Fruit fly (Drosophila melanogaster) whole organism, embryonic: Measurements from ENCODE around the gene Cpr67Fb.

Experiments used
- CG11695 ChIP-seq: fragments of 200-800 bp; sonication (Bioruptor generic); IDR thresholded peaks from 3 replicates; pipeline ENCODE4 v1.3.6; 2022; ENCODE audit warnings: missing biosample characterization, missing genetic modification characterization
- CG11723 ChIP-seq: fragments of 200-800 bp; sonication (Bioruptor generic); optimal IDR thresholded peaks from 2 replicates; lab custom pipeline; 2017; ENCODE audit warnings: missing biosample characterization, mild to moderate bottlenecking, missing genetic modification characterization
- CG13296 ChIP-seq: fragments of 200-800 bp; sonication (Bioruptor generic); optimal IDR thresholded peaks from 3 replicates; lab custom pipeline; 2018; ENCODE audit warnings: missing biosample characterization, mild to moderate bottlenecking, missing genetic modification characterization
- CG15479 ChIP-seq: fragments of 200-800 bp; sonication (Bioruptor generic); optimal IDR thresholded peaks from 3 replicates; lab custom pipeline; 2019; ENCODE audit warnings: missing biosample characterization, mild to moderate bottlenecking, missing genetic modification characterization, moderate library complexity
- CG15601 ChIP-seq: fragments of 200-800 bp; sonication (Bioruptor generic); optimal IDR thresholded peaks from 3 replicates; lab custom pipeline; 2019; ENCODE audit warnings: missing biosample characterization, mild to moderate bottlenecking, missing genetic modification characterization, moderate library complexity
- CG15696 ChIP-seq: fragments of 200-800 bp; sonication (Bioruptor generic); optimal IDR thresholded peaks from 2 replicates; lab custom pipeline; 2019; ENCODE audit warnings: missing biosample characterization, mild to moderate bottlenecking, missing genetic modification characterization, moderate library complexity
- CG1602 ChIP-seq: fragments of 200-800 bp; sonication (Bioruptor generic); optimal IDR thresholded peaks from 3 replicates; lab custom pipeline; 2016; ENCODE audit warnings: missing biosample characterization, missing genetic modification characterization
- CG17361 ChIP-seq: fragments of 200-800 bp; sonication (Bioruptor generic); IDR thresholded peaks from 3 replicates; pipeline ENCODE4 v1.3.6; 2022; ENCODE audit warnings: missing biosample characterization, missing genetic modification characterization
- CG17912 ChIP-seq: fragments of 200-800 bp; sonication (Bioruptor generic); optimal IDR thresholded peaks from 2 replicates; lab custom pipeline; 2018; ENCODE audit warnings: missing biosample characterization, mild to moderate bottlenecking, missing genetic modification characterization
- CG30020 ChIP-seq: fragments of 200-800 bp; optimal IDR thresholded peaks from 2 replicates; lab custom pipeline; 2019; ENCODE audit warnings: missing biosample characterization, mild to moderate bottlenecking, missing genetic modification characterization, moderate library complexity
- CG31441 ChIP-seq: fragments of 200-800 bp; sonication (Bioruptor generic); IDR thresholded peaks from 2 replicates; pipeline ENCODE4 v1.3.6; 2022; ENCODE audit warnings: missing biosample characterization, missing genetic modification characterization
- CG3163 ChIP-seq: fragments of 200-800 bp; sonication (Bioruptor generic); optimal IDR thresholded peaks from 3 replicates; lab custom pipeline; 2016; ENCODE audit warnings: missing biosample characterization, missing genetic modification characterization
- CG5180 ChIP-seq: fragments of 200-800 bp; sonication (Bioruptor generic); optimal IDR thresholded peaks from 3 replicates; lab custom pipeline; 2017; ENCODE audit warnings: missing biosample characterization, missing genetic modification characterization, mild to moderate bottlenecking, moderate library complexity, missing genetic modification reagents
- CG6272 ChIP-seq: fragments of 200-800 bp; sonication (Bioruptor generic); IDR thresholded peaks from 2 replicates; pipeline ENCODE4 v1.3.6; 2022; ENCODE audit warnings: missing biosample characterization, missing genetic modification characterization
- CG6689 ChIP-seq: fragments of 200-800 bp; sonication (Bioruptor generic); IDR thresholded peaks from 2 replicates; pipeline ENCODE4 v1.3.6; 2022; ENCODE audit warnings: missing biosample characterization, missing genetic modification characterization
- CG7271 ChIP-seq: fragments of 200-800 bp; sonication (Bioruptor generic); optimal IDR thresholded peaks from 2 replicates; lab custom pipeline; 2018; ENCODE audit warnings: missing biosample characterization, mild to moderate bottlenecking, missing genetic modification characterization, moderate library complexity
- CG7839 ChIP-seq: fragments of 200-800 bp; sonication (Bioruptor generic); optimal IDR thresholded peaks from 3 replicates; lab custom pipeline; 2018; ENCODE audit warnings: missing biosample characterization, mild to moderate bottlenecking, missing genetic modification characterization, moderate library complexity
- CG9609 ChIP-seq: fragments of 200-800 bp; sonication (Bioruptor generic); optimal IDR thresholded peaks from 3 replicates; lab custom pipeline; 2016; ENCODE audit warnings: missing biosample characterization, missing genetic modification characterization
- CoRest ChIP-seq: fragments of 200-800 bp; sonication (Bioruptor generic); optimal IDR thresholded peaks from 3 replicates; lab custom pipeline; 2018; ENCODE audit warnings: missing biosample characterization, mild to moderate bottlenecking, missing genetic modification characterization, moderate library complexity
- D ChIP-seq, 2 experiments: fragments of 200-800 bp in 1 of 2; fragments of >200 bp in 1 of 2; sonication (Bioruptor generic) in 1 of 2; optimal IDR thresholded peaks; 2 replicates in 1 of 2; 3 replicates in 1 of 2; lab custom pipeline; 2017; ENCODE audit warnings: mild to moderate bottlenecking in 1 of 2, missing biosample characterization in 1 of 2, missing genetic modification characterization in 1 of 2, missing genetic modification reagents in 1 of 2
- Deaf1 ChIP-seq: fragments of 200-800 bp; optimal IDR thresholded peaks from 3 replicates; lab custom pipeline; 2019; ENCODE audit warnings: missing biosample characterization, mild to moderate bottlenecking, missing genetic modification characterization, moderate library complexity
- Dip3 ChIP-seq: fragments of 200-800 bp; sonication (Bioruptor generic); optimal IDR thresholded peaks from 3 replicates; lab custom pipeline; 2016; ENCODE audit warnings: missing biosample characterization, missing genetic modification characterization
- Ets65A ChIP-seq: fragments of 200-800 bp; sonication (Bioruptor generic); peaks from one replicate; lab custom pipeline; 2016; ENCODE audit warnings: missing biosample characterization, missing genetic modification characterization
- Fer1 ChIP-seq: fragments of 200-800 bp; sonication (Bioruptor generic); optimal IDR thresholded peaks from 2 replicates; lab custom pipeline; 2017; ENCODE audit warnings: missing biosample characterization, mild to moderate bottlenecking, missing genetic modification characterization
- Gug ChIP-seq: fragments of 200-800 bp; sonication (Bioruptor generic); IDR thresholded peaks from 4 replicates; pipeline ENCODE4 v1.3.6; 2022; ENCODE audit warnings: missing biosample characterization, missing genetic modification characterization
- H15 ChIP-seq: fragments of 200-800 bp; sonication (Bioruptor generic); IDR thresholded peaks from 3 replicates; pipeline ENCODE4 v1.3.6; 2022; ENCODE audit warnings: missing biosample characterization, missing genetic modification characterization
- Hmx ChIP-seq: fragments of 200-800 bp; sonication (Bioruptor generic); optimal IDR thresholded peaks from 2 replicates; lab custom pipeline; 2016; ENCODE audit warnings: missing biosample characterization, missing genetic modification characterization
- Mes4 ChIP-seq: fragments of 200-800 bp; sonication (Bioruptor generic); optimal IDR thresholded peaks from 2 replicates; lab custom pipeline; 2016; ENCODE audit warnings: missing biosample characterization, missing genetic modification characterization
- Ssrp ChIP-seq: fragments of 200-800 bp; sonication (Bioruptor generic); optimal IDR thresholded peaks from 2 replicates; lab custom pipeline; 2018; ENCODE audit warnings: missing biosample characterization, mild to moderate bottlenecking, missing genetic modification characterization, moderate library complexity
- bcd ChIP-seq: fragments of 200-800 bp; sonication (Bioruptor generic); optimal IDR thresholded peaks from 2 replicates; lab custom pipeline; 2017; ENCODE audit warnings: missing biosample characterization, mild to moderate bottlenecking, missing genetic modification characterization
- cas ChIP-seq: fragments of 200-800 bp; sonication (Bioruptor generic); IDR thresholded peaks from 2 replicates; pipeline ENCODE4 v1.3.6; 2022; ENCODE audit warnings: missing biosample characterization, missing genetic modification characterization
- chif ChIP-seq, 2 experiments: fragments of 200-800 bp; sonication (Bioruptor generic); optimal IDR thresholded peaks; 3 replicates each; lab custom pipeline; 2016; ENCODE audit warnings: missing biosample characterization in 2 of 2, missing genetic modification characterization in 2 of 2
- chinmo ChIP-seq: fragments of 200-800 bp; sonication (Bioruptor generic); IDR thresholded peaks from 4 replicates; pipeline ENCODE4 v1.3.6; 2022; ENCODE audit warnings: missing biosample characterization, missing genetic modification characterization; ENCODE audit not compliant: partially characterized antibody
- dmrt11E ChIP-seq: fragments of 200-800 bp; sonication (Bioruptor generic); optimal IDR thresholded peaks from 3 replicates; lab custom pipeline; 2018; ENCODE audit warnings: missing biosample characterization, mild to moderate bottlenecking, missing genetic modification characterization, moderate library complexity
- ewg ChIP-seq: fragments of 200-800 bp; sonication (Bioruptor generic); optimal IDR thresholded peaks from 3 replicates; lab custom pipeline; 2017; ENCODE audit warnings: mild to moderate bottlenecking, missing biosample characterization, missing genetic modification reagents, missing genetic modification characterization
- gcm ChIP-seq: fragments of 200-800 bp; sonication (Bioruptor generic); optimal IDR thresholded peaks from 2 replicates; lab custom pipeline; 2019; ENCODE audit warnings: missing biosample characterization, mild to moderate bottlenecking, missing genetic modification characterization, moderate library complexity
- grn ChIP-seq: fragments of 200-800 bp; sonication (Bioruptor generic); optimal IDR thresholded peaks from 3 replicates; lab custom pipeline; 2017; ENCODE audit warnings: missing biosample characterization, missing genetic modification characterization
- lola ChIP-seq, 3 experiments: fragments of >200 bp in 2 of 3; fragments of 200-800 bp in 1 of 3; sonication (Bioruptor generic) in 1 of 3; optimal IDR thresholded peaks; 2 replicates each; lab custom pipeline; 2017 to 2019; ENCODE audit warnings: missing biosample characterization in 3 of 3, missing genetic modification characterization in 3 of 3, mild to moderate bottlenecking in 1 of 3, moderate library complexity in 1 of 3
- p53 ChIP-seq: fragments of 200-800 bp; sonication (Bioruptor generic); optimal IDR thresholded peaks from 2 replicates; lab custom pipeline; 2016; ENCODE audit warnings: missing biosample characterization, missing genetic modification characterization
- pan ChIP-seq, 4 experiments: fragments of >200 bp in 3 of 4; fragments of 200-800 bp in 1 of 4; sonication (Bioruptor generic) in 1 of 4; optimal IDR thresholded peaks in 3 of 4; IDR thresholded peaks in 1 of 4; 2 replicates each; pipeline versions ENCODE4 v1.3.6 to Lab custom; 2017 to 2022; ENCODE audit warnings: missing biosample characterization in 2 of 4, missing genetic modification characterization in 2 of 4, mixed read lengths in 1 of 4
- pho ChIP-seq: fragments of 200-800 bp; sonication (Bioruptor generic); optimal IDR thresholded peaks from 2 replicates; lab custom pipeline; 2016; ENCODE audit warnings: missing biosample characterization, missing genetic modification characterization
- sd ChIP-seq: fragments of 200-800 bp; sonication (Bioruptor generic); optimal IDR thresholded peaks from 3 replicates; lab custom pipeline; 2018; ENCODE audit warnings: missing biosample characterization, mild to moderate bottlenecking, missing genetic modification characterization, moderate library complexity
- sens ChIP-seq: fragments of 200-800 bp; sonication (Bioruptor generic); peaks from one replicate; lab custom pipeline; 2016; ENCODE audit warnings: missing biosample characterization, missing genetic modification characterization
- trem ChIP-seq: fragments of 200-800 bp; optimal IDR thresholded peaks from 3 replicates; lab custom pipeline; 2019; ENCODE audit warnings: missing biosample characterization, mild to moderate bottlenecking, missing genetic modification characterization, moderate library complexity
- vfl ChIP-seq: fragments of 200-800 bp; sonication (Bioruptor generic); optimal IDR thresholded peaks from 2 replicates; lab custom pipeline; 2016; ENCODE audit warnings: missing biosample characterization, missing genetic modification characterization
- vvl ChIP-seq: fragments of 200-800 bp; sonication (Bioruptor generic); IDR thresholded peaks from 2 replicates; pipeline ENCODE4 v1.3.6; 2022; ENCODE audit warnings: missing biosample characterization, missing genetic modification characterization
- zf30C ChIP-seq: fragments of 200-800 bp; sonication (Bioruptor generic); optimal IDR thresholded peaks from 3 replicates; lab custom pipeline; 2018; ENCODE audit warnings: missing biosample characterization, mild to moderate bottlenecking, missing genetic modification characterization
- zfh1 ChIP-seq: fragments of 200-800 bp; sonication (Bioruptor generic); IDR thresholded peaks from 3 replicates; pipeline ENCODE4 v1.3.6; 2022; ENCODE audit warnings: missing biosample characterization, missing genetic modification characterization

Cpr67Fb gene

DNA sequence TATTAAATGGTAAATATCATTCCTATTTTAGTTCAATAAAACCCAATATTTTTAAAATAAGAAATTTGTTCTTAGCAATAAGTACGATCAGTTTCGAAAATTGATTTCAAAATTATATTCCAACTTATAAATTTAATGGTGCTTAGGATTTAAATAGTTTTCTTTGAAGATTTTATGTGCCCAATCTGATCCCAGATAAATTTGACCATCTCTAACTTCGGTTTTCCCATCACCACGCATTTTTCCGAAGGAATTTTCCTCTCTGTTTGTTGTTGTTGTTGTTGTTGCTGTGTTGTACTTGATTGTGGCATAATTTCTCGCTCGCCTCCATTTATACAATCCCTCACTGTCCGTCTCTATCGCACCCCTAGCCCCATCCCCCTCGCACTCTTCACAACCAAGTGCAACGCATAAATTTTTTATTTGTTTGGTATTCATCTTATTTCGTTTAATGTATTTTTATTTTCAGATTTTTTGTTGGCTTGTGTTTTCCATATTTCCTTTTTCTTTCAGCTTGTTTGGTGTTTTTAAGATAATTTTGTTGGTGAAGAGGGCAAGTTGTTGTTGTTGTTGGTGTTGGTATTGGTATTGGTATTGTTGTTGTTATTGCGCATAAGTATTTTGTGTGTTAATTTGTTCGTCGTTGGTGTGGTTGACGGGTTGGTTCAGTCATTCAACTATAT is 44.2 kb upstream of the Cpr67Fb start (continued):
- TF ChIP-seq gcm (GFP tag; lab: Kevin White, UChicago), result no peak
- peak; percentile 2 for TF ChIP-seq Mes4 (GFP tag; lab: Kevin White, UChicago)
- peak; percentile 65 for TF ChIP-seq zfh1 (GFP tag; lab: Robert Waterston, UW)
- no peak for TF ChIP-seq bcd (GFP tag; lab: Kevin White, UChicago)
- TF ChIP-seq sens (GFP tag; lab: Kevin White, UChicago), result peak; percentile 79
- peak; percentile 35 for TF ChIP-seq CG15479 (GFP tag; lab: Kevin White, UChicago)
- no peak for TF ChIP-seq CG13296
- peak; percentile 17 for TF ChIP-seq zf30C (GFP tag; lab: Kevin White, UChicago)
- TF ChIP-seq CG17912 (GFP tag; lab: Kevin White, UChicago), result no peak
- peak; percentile 78 for TF ChIP-seq dmrt11E (tag; lab: Kevin White, UChicago)
- peak; percentile 44 for TF ChIP-seq CG31441 (GFP tag; lab: Robert Waterston, UW)
- TF ChIP-seq chif (GFP tag; optimal IDR thresholded peaks at IDR 0.05; lab: Kevin White, UChicago), result peak in 1 of 2 experiments; percentile 39
- TF ChIP-seq CG6272 (GFP tag; lab: Robert Waterston, UW), result no peak
- peak; percentile 70; the same call in 1 of the 2 replicates for TF ChIP-seq CG6689 (GFP tag; lab: Robert Waterston, UW)
- no peak for TF ChIP-seq D (optimal IDR thresholded peaks at IDR 0.05; lab: Kevin White, UChicago)
- TF ChIP-seq D (GFP tag; optimal IDR thresholded peaks at IDR 0.05; lab: Kevin White, UChicago), result no peak
- no peak for TF ChIP-seq Fer1 (GFP tag; lab: Kevin White, UChicago)
- TF ChIP-seq vfl, result no peak
- TF ChIP-seq grn (GFP tag; lab: Kevin White, UChicago), result peak; percentile 3
- no peak for TF ChIP-seq p53
- 0 out of 4 replicates have a peak, but pooled peaks have one; percentile 85 for TF ChIP-seq chinmo (GFP tag; lab: Robert Waterston, UW)
- peak; percentile 59 for TF ChIP-seq CG15696
- TF ChIP-seq CG5180 (GFP tag; lab: Kevin White, UChicago), result peak; percentile 48
- peak; percentile 6 for TF ChIP-seq Ssrp
- peak; percentile 20; the same call in 1 of the 3 replicates for TF ChIP-seq CG11695 (GFP tag; lab: Robert Waterston, UW)
- TF ChIP-seq CG15601 (tag; lab: Kevin White, UChicago), result peak; percentile 15
- no peak for TF ChIP-seq CG1602 (GFP tag; lab: Kevin White, UChicago)
- peak; percentile 55 for TF ChIP-seq Ets65A
- no peak for TF ChIP-seq pho (GFP tag; lab: Kevin White, UChicago)
- TF ChIP-seq CG11723 (GFP tag; lab: Kevin White, UChicago), result no peak
- peak; percentile 26 for TF ChIP-seq CoRest (tag; lab: Kevin White, UChicago)
- TF ChIP-seq Deaf1 (tag; lab: Kevin White, UChicago), result peak; percentile 52
- no peak for TF ChIP-seq H15
- peak in 1 of 3 experiments; percentile 62 for TF ChIP-seq lola (GFP tag; optimal IDR thresholded peaks at IDR 0.05; lab: Kevin White, UChicago)
- no peak for TF ChIP-seq ewg (GFP tag; lab: Kevin White, UChicago)
- TF ChIP-seq cas (GFP tag; lab: Robert Waterston, UW), result no peak
- TF ChIP-seq CG3163, result no peak
- peak; percentile 2 for TF ChIP-seq CG30020 (tag; lab: Kevin White, UChicago)
- no peak for TF ChIP-seq Hmx (GFP tag; lab: Kevin White, UChicago)
- peak; percentile 43 for TF ChIP-seq vvl (GFP tag; lab: Robert Waterston, UW)
- TF ChIP-seq Gug (GFP tag; lab: Robert Waterston, UW), result 0 out of 4 replicates have a peak, but pooled peaks have one; percentile 24
- peak; percentile 27 for TF ChIP-seq CG7839 (tag; lab: Kevin White, UChicago)
- no peak for TF ChIP-seq CG7271 (tag; lab: Kevin White, UChicago)
- TF ChIP-seq Dip3 (GFP tag; lab: Kevin White, UChicago), result no peak
- peak; percentile 44 for TF ChIP-seq trem (tag; lab: Kevin White, UChicago)
- no peak for TF ChIP-seq CG9609 (GFP tag; lab: Kevin White, UChicago)
- no peak for TF ChIP-seq pan (optimal IDR thresholded peaks at IDR 0.05; lab: Kevin White, UChicago)
- TF ChIP-seq pan (GFP tag; optimal IDR thresholded peaks at IDR 0.05 in 1 of 2, IDR thresholded peaks at IDR 0.05 in 1 of 2), result no peak
- peak; percentile 83 for TF ChIP-seq sd
- TF ChIP-seq CG17361 (GFP tag; lab: Robert Waterston, UW), result peak; percentile 63; the same call in 2 of the 3 replicates
